Worm (Caenorhabditis elegans) whole organism, L2 larva: ENCODE measurements around the gene K12H6.9.

Experiments
- R02D3.7 ChIP-seq: fragments of 150-350 bp; optimal IDR thresholded peaks from 2 replicates; lab custom pipeline; 2014; ENCODE audit warnings: missing biosample characterization, missing genetic modification characterization
- ama-1 ChIP-seq: fragments of 150-350 bp; optimal IDR thresholded peaks from 2 replicates; lab custom pipeline; 2018; ENCODE audit warnings: inconsistent platforms
- fos-1 ChIP-seq: fragments of 150-350 bp; optimal IDR thresholded peaks from 2 replicates; lab custom pipeline; 2014; ENCODE audit warnings: missing biosample characterization, missing genetic modification characterization
- snpc-4 ChIP-seq: fragments of 150-350 bp; optimal IDR thresholded peaks from 2 replicates; lab custom pipeline; 2014; ENCODE audit warnings: missing biosample characterization, missing genetic modification characterization
- ztf-1 ChIP-seq: fragments of 200-800 bp; sonication (Bioruptor generic); conservative IDR thresholded peaks from 2 replicates; pipeline ENCODE4 v1.3.6; 2022; ENCODE audit warnings: missing genetic modification characterization, missing compliant biosample characterization
- ztf-11 ChIP-seq: sonication (generic microtip); optimal IDR thresholded peaks from 2 replicates; lab custom pipeline; 2017; ENCODE audit warnings: missing biosample characterization, missing genetic modification characterization

ce11 chrII:2801764-2802163 is 22.4 kb upstream of the K12H6.9 start:
- TF ChIP-seq ztf-1 (no peak), ztf-11 (tag; lab: Kevin White, UChicago) (no peak), snpc-4 (tag; lab: Kevin White, UChicago) (no peak), R02D3.7 (tag; lab: Kevin White, UChicago) (no peak), ama-1 (lab: Kevin White, UChicago) (no peak), fos-1 (tag; lab: Kevin White, UChicago) (no peak)
